Worm (Caenorhabditis elegans): Measurements from ENCODE around the gene clec-232.

- TF ChIP-seq unc-62 (GFP tag; optimal IDR thresholded peaks at IDR 0.05), result no peak
- TF ChIP-seq unc-39 (tag; optimal IDR thresholded peaks at IDR 0.05), result no peak
- no peak for TF ChIP-seq elt-3 (tag; optimal IDR thresholded peaks at IDR 0.05)
- TF ChIP-seq fos-1 (tag; optimal IDR thresholded peaks at IDR 0.05), result no peak
- TF ChIP-seq pqm-1 (tag; optimal IDR thresholded peaks at IDR 0.05), result no peak
- no peak for TF ChIP-seq nfya-1 (tag; optimal IDR thresholded peaks at IDR 0.05; ENCODE audit: insufficient read depth)
- no peak for TF ChIP-seq elt-1 (tag; optimal IDR thresholded peaks at IDR 0.05)
- no peak for TF ChIP-seq jun-1 (tag; optimal IDR thresholded peaks at IDR 0.05)
- TF ChIP-seq fkh-10 (GFP tag; optimal IDR thresholded peaks at IDR 0.05), result no peak
These were observed 35.7 kb upstream of the clec-232 start, which contains the start of gene srw-55 for ce11 chrV:15940254-15940653.
